Fruit fly (Drosophila melanogaster) Kc167 (cell line): Measurements from ENCODE around the gene gry.

Experiments used
- Myc ChIP-seq: fragments of >200 bp; optimal IDR thresholded peaks from 2 replicates; lab custom pipeline; 2017; ENCODE audit warnings: missing external identifiers
- Sin3A ChIP-seq: fragments of >200 bp; optimal IDR thresholded peaks from 2 replicates; lab custom pipeline; 2018; ENCODE audit warnings: missing external identifiers
- h ChIP-seq: fragments of >200 bp; optimal IDR thresholded peaks from 3 replicates; lab custom pipeline; 2018; ENCODE audit warnings: missing external identifiers
- insv ChIP-seq: fragments of >200 bp; optimal IDR thresholded peaks from 3 replicates; lab custom pipeline; 2018; ENCODE audit warnings: missing external identifiers
- psq ChIP-seq: fragments of >200 bp; optimal IDR thresholded peaks from 2 replicates; lab custom pipeline; 2017; ENCODE audit warnings: missing external identifiers
- ttk ChIP-seq: sonication (Bioruptor generic); optimal IDR thresholded peaks from 2 replicates; lab custom pipeline; 2017; ENCODE audit warnings: missing external identifiers

DNA sequence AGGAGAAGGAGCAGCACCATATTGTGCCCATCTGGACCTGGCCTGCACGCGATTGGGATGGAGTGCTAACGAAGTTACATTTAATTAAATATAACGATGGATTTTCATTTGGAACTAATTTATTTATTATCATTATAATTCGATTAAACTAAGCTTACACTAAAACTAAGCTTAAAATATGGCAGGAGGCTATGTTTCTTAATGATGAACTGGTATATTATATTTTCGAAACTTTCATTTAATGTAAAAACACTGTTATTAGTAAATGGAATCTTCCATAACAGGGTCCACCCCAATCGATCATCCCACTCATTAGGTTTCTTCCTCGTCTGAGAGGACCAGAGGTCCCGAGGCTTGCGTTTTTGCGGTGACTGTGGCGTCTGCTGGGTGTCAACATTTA lies 46.3 kb downstream of the gry start:
- TF ChIP-seq ttk (lab: Kevin White, UChicago) (no peak), psq (lab: Kevin White, UChicago) (no peak), Myc (lab: Kevin White, UChicago) (no peak), h (no peak), Sin3A (lab: Kevin White, UChicago) (no peak), insv (no peak)
